Worm (Caenorhabditis elegans) whole organism, midembryonic: ENCODE measurements around the gene T25F10.4.

Experiments
- klf-2 ChIP-seq: fragments of 200-800 bp; sonication (Bioruptor generic); conservative IDR thresholded peaks from 2 replicates; pipeline ENCODE4 v1.3.6; 2022; ENCODE audit warnings: missing genetic modification reagents, missing genetic modification characterization, missing compliant biosample characterization
- ztf-29 ChIP-seq: fragments of 200-800 bp; sonication (Bioruptor generic); IDR thresholded peaks from 2 replicates; pipeline ENCODE4 v1.3.6; 2022; ENCODE audit warnings: missing genetic modification reagents, missing genetic modification characterization, missing compliant biosample characterization

DNA sequence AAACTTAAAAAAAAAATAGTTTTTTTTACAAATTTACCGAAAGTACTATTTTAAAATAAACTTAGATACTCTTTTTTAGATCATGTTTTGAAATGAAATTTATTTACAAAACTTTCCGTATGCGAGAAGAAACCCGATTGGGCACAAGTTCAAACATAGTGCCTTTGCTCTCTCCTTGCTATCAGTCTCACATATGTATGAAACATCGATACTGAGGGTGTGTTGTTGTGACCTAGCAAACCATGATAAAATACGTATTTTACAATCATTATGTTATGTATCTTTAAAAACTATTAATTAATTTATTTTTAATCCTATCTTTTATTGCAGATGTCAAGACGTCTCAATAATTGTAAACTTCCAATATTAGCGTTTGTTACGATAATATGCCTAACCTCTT lies 47.8 kb upstream of the T25F10.4 start:
- TF ChIP-seq klf-2 (GFP tag; lab: Robert Waterston, UW) = no peak
- no peak for TF ChIP-seq ztf-29 (GFP tag; lab: Robert Waterston, UW)
